Fruit fly (Drosophila melanogaster) whole organism: ENCODE measurements around the gene RpL13A.

ENCODE experiments used
- CG8478 ChIP-seq: fragments of >200 bp; optimal IDR thresholded peaks from 2 replicates; lab custom pipeline; 2018; ENCODE audit warnings: inconsistent platforms
- Dll ChIP-seq: fragments of >200 bp; optimal IDR thresholded peaks from 2 replicates; lab custom pipeline; 2017
- EcR ChIP-seq, 2 experiments: fragments of >200 bp; optimal IDR thresholded peaks; 2 replicates each; lab custom pipeline; 2017; ENCODE audit warnings: missing biosample characterization in 2 of 2, missing genetic modification characterization in 2 of 2, missing genetic modification reagents in 2 of 2
- pan ChIP-seq: fragments of >200 bp; optimal IDR thresholded peaks from 2 replicates; lab custom pipeline; 2017
- psq ChIP-seq: fragments of >200 bp; optimal IDR thresholded peaks from 2 replicates; lab custom pipeline; 2017
- usp ChIP-seq: fragments of >200 bp; optimal IDR thresholded peaks from 2 replicates; lab custom pipeline; 2017; ENCODE audit warnings: missing biosample characterization, missing genetic modification characterization, mixed read lengths

DNA sequence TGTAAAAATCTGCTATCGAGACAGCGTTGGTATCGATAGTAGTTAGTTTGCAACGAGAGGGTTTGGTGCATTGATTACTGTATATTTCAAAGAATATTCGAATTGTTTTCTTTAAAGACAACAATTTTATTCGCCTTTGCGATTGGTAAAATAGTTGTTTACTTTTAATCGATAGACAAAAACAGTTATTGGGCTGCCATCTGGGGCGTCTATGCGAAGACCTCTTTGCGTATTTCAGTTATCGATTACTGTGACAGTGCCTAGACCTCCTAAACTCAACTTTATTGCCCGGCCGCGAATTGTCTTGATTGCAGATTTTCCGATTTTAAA lies 11.2 kb upstream of the RpL13A start, which contains the start of gene Atu:
- TF ChIP-seq psq (lab: Kevin White, UChicago) (no peak), Dll (lab: Kevin White, UChicago) (no peak), pan (no peak), EcR (GFP tag; optimal IDR thresholded peaks at IDR 0.05; lab: Kevin White, UChicago) (no peak), CG8478 (lab: Kevin White, UChicago) (no peak), usp (GFP tag; lab: Kevin White, UChicago) (no peak)
